Fruit fly (Drosophila melanogaster) whole organism, embryonic: Measurements from ENCODE around the gene Charon.

Experiments used
- Abd-B ChIP-seq: fragments of 200-800 bp; sonication (Bioruptor generic); optimal IDR thresholded peaks from 2 replicates; lab custom pipeline; 2018; ENCODE audit warnings: missing biosample characterization, mild to moderate bottlenecking, missing genetic modification characterization, moderate library complexity
- Antp ChIP-seq: fragments of 200-800 bp; sonication (Bioruptor generic); optimal IDR thresholded peaks from 3 replicates; lab custom pipeline; 2016; ENCODE audit warnings: missing biosample characterization, missing genetic modification characterization
- BEAF-32 ChIP-seq: fragments of 200-800 bp; sonication (Bioruptor generic); optimal IDR thresholded peaks from 3 replicates; lab custom pipeline; 2017; ENCODE audit warnings: missing biosample characterization, missing genetic modification characterization, mild to moderate bottlenecking, moderate library complexity, missing genetic modification reagents
- CG10274 ChIP-seq: fragments of 200-800 bp; sonication (Bioruptor generic); optimal IDR thresholded peaks from 3 replicates; lab custom pipeline; 2017; ENCODE audit warnings: missing biosample characterization, mild to moderate bottlenecking, missing genetic modification characterization
- CG11398 ChIP-seq: fragments of 200-800 bp; sonication (Bioruptor generic); optimal IDR thresholded peaks from 2 replicates; lab custom pipeline; 2016; ENCODE audit warnings: missing biosample characterization, missing genetic modification characterization
- CG12236 ChIP-seq: fragments of 200-800 bp; sonication (Bioruptor generic); optimal IDR thresholded peaks from 2 replicates; lab custom pipeline; 2016; ENCODE audit warnings: missing biosample characterization, missing genetic modification characterization
- CG12299 ChIP-seq: fragments of 200-800 bp; sonication (Bioruptor generic); optimal IDR thresholded peaks from 2 replicates; lab custom pipeline; 2018; ENCODE audit warnings: missing biosample characterization, mild to moderate bottlenecking, missing genetic modification characterization
- CG12391 ChIP-seq: fragments of 200-800 bp; sonication (Bioruptor generic); optimal IDR thresholded peaks from 3 replicates; lab custom pipeline; 2018; ENCODE audit warnings: missing biosample characterization, mild to moderate bottlenecking, missing genetic modification characterization, moderate library complexity
- CG12659 ChIP-seq: fragments of 200-800 bp; sonication (Bioruptor generic); optimal IDR thresholded peaks from 3 replicates; lab custom pipeline; 2017; ENCODE audit warnings: mild to moderate bottlenecking, missing biosample characterization, missing genetic modification reagents, missing genetic modification characterization
- CG12942 ChIP-seq: fragments of 200-800 bp; sonication (Bioruptor generic); optimal IDR thresholded peaks from 3 replicates; lab custom pipeline; 2016; ENCODE audit warnings: missing biosample characterization, missing genetic modification characterization
- CG17328 ChIP-seq: fragments of 200-800 bp; sonication (Bioruptor generic); IDR thresholded peaks from 2 replicates; pipeline ENCODE4 v1.3.6; 2022; ENCODE audit warnings: missing biosample characterization, missing genetic modification characterization
- CG18599 ChIP-seq: fragments of 200-800 bp; sonication (Bioruptor generic); optimal IDR thresholded peaks from 3 replicates; lab custom pipeline; 2017; ENCODE audit warnings: missing biosample characterization, missing genetic modification characterization, mild to moderate bottlenecking, moderate library complexity, missing genetic modification reagents
- CG2129 ChIP-seq: fragments of 200-800 bp; sonication (Bioruptor generic); IDR thresholded peaks from 2 replicates; pipeline ENCODE4 v1.3.6; 2022; ENCODE audit warnings: missing biosample characterization, missing genetic modification characterization; ENCODE audit not compliant: partially characterized antibody
- CG2199 ChIP-seq: fragments of 200-800 bp; sonication (Bioruptor generic); IDR thresholded peaks from 3 replicates; pipeline ENCODE4 v1.3.6; 2022; ENCODE audit warnings: missing biosample characterization, missing genetic modification characterization
- CG2712 ChIP-seq: fragments of 200-800 bp; optimal IDR thresholded peaks from 3 replicates; lab custom pipeline; 2019; ENCODE audit warnings: missing biosample characterization, mild to moderate bottlenecking, missing genetic modification characterization, moderate library complexity
- CG30403 ChIP-seq: fragments of 200-800 bp; sonication (Bioruptor generic); optimal IDR thresholded peaks from 3 replicates; lab custom pipeline; 2016; ENCODE audit warnings: missing biosample characterization, missing genetic modification characterization
- CG31441 ChIP-seq: fragments of 200-800 bp; sonication (Bioruptor generic); IDR thresholded peaks from 2 replicates; pipeline ENCODE4 v1.3.6; 2022; ENCODE audit warnings: missing biosample characterization, missing genetic modification characterization
- CG32767 ChIP-seq: fragments of 200-800 bp; sonication (Bioruptor generic); IDR thresholded peaks from 2 replicates; pipeline ENCODE4 v1.3.6; 2022; ENCODE audit warnings: missing biosample characterization, missing genetic modification characterization
- CG3281 ChIP-seq: fragments of 200-800 bp; sonication (Bioruptor generic); optimal IDR thresholded peaks from 3 replicates; lab custom pipeline; 2017; ENCODE audit warnings: missing biosample characterization, mild to moderate bottlenecking, missing genetic modification characterization
- CG3407 ChIP-seq: fragments of 200-800 bp; sonication (Bioruptor generic); optimal IDR thresholded peaks from 2 replicates; lab custom pipeline; 2018; ENCODE audit warnings: missing biosample characterization, mild to moderate bottlenecking, missing genetic modification characterization
- CG43689 ChIP-seq: fragments of 200-800 bp; sonication (Bioruptor generic); IDR thresholded peaks from 2 replicates; pipeline ENCODE4 v1.3.6; 2022; ENCODE audit warnings: missing biosample characterization, missing genetic modification characterization
- CG5953 ChIP-seq: fragments of 200-800 bp; sonication (Bioruptor generic); IDR thresholded peaks from 2 replicates; pipeline ENCODE4 v1.3.6; 2022; ENCODE audit warnings: missing biosample characterization, missing genetic modification characterization
- CG6254 ChIP-seq: fragments of 200-800 bp; sonication (Bioruptor generic); optimal IDR thresholded peaks from 3 replicates; lab custom pipeline; 2017; ENCODE audit warnings: mild to moderate bottlenecking, missing biosample characterization, missing genetic modification reagents, missing genetic modification characterization
- CG7357 ChIP-seq: fragments of 200-800 bp; sonication (Bioruptor generic); IDR thresholded peaks from 3 replicates; pipeline ENCODE4 v1.3.6; 2022; ENCODE audit warnings: missing biosample characterization, missing genetic modification characterization
- CG7987 ChIP-seq: fragments of 200-800 bp; sonication (Bioruptor generic); optimal IDR thresholded peaks from 2 replicates; lab custom pipeline; 2018; ENCODE audit warnings: missing biosample characterization, mild to moderate bottlenecking, missing genetic modification characterization, moderate library complexity
- CG8765 ChIP-seq: fragments of 200-800 bp; sonication (Bioruptor generic); IDR thresholded peaks from 2 replicates; pipeline ENCODE4 v1.3.6; 2022; ENCODE audit warnings: missing biosample characterization, missing genetic modification characterization
- CG8924 ChIP-seq: fragments of 200-800 bp; optimal IDR thresholded peaks from 3 replicates; lab custom pipeline; 2019; ENCODE audit warnings: missing biosample characterization, mild to moderate bottlenecking, missing genetic modification characterization, moderate library complexity
- CrebB ChIP-seq: fragments of 200-800 bp; sonication (Bioruptor generic); optimal IDR thresholded peaks from 3 replicates; lab custom pipeline; 2018; ENCODE audit warnings: missing biosample characterization, mild to moderate bottlenecking, missing genetic modification characterization
- Dip2 ChIP-seq: fragments of 200-800 bp; sonication (Bioruptor generic); IDR thresholded peaks from 2 replicates; pipeline ENCODE4 v1.3.6; 2022; ENCODE audit warnings: missing biosample characterization, missing genetic modification characterization
- Fer3 ChIP-seq: fragments of 200-800 bp; sonication (Bioruptor generic); optimal IDR thresholded peaks from 2 replicates; lab custom pipeline; 2018; ENCODE audit warnings: missing biosample characterization, mild to moderate bottlenecking, missing genetic modification characterization, moderate library complexity
- NFAT ChIP-seq: fragments of 200-800 bp; sonication (Bioruptor generic); IDR thresholded peaks from 2 replicates; pipeline ENCODE4 v1.3.6; 2022; ENCODE audit warnings: missing biosample characterization, missing genetic modification characterization
- Poxn ChIP-seq: fragments of 200-800 bp; sonication (Bioruptor generic); IDR thresholded peaks from 2 replicates; pipeline ENCODE4 v1.3.6; 2022; ENCODE audit warnings: missing biosample characterization, missing genetic modification characterization
- Rx ChIP-seq: fragments of 200-800 bp; sonication (Bioruptor generic); IDR thresholded peaks from 2 replicates; pipeline ENCODE4 v1.3.6; 2022; ENCODE audit warnings: missing biosample characterization, missing genetic modification characterization
- Trl ChIP-seq, 3 experiments: fragments of >200 bp in 2 of 3; fragments of 200-800 bp in 1 of 3; sonication (Bioruptor generic) in 1 of 3; optimal IDR thresholded peaks; 2 replicates in 1 of 3; 3 replicates in 2 of 3; lab custom pipeline; 2016 to 2017; ENCODE audit warnings: missing biosample characterization in 1 of 3, missing genetic modification characterization in 1 of 3
- ash1 ChIP-seq: fragments of 200-800 bp; sonication (Bioruptor generic); optimal IDR thresholded peaks from 2 replicates; lab custom pipeline; 2018; ENCODE audit warnings: missing biosample characterization, mild to moderate bottlenecking, missing genetic modification characterization
- corto ChIP-seq: fragments of 200-800 bp; sonication (Bioruptor generic); optimal IDR thresholded peaks from 2 replicates; lab custom pipeline; 2016; ENCODE audit warnings: missing biosample characterization, mild to moderate bottlenecking, missing genetic modification characterization, moderate library complexity
- esg ChIP-seq: fragments of 200-800 bp; sonication (Bioruptor generic); conservative IDR thresholded peaks from 2 replicates; pipeline ENCODE4 v1.3.6; 2022; ENCODE audit warnings: missing biosample characterization, missing genetic modification characterization
- gcm ChIP-seq: fragments of 200-800 bp; sonication (Bioruptor generic); optimal IDR thresholded peaks from 2 replicates; lab custom pipeline; 2019; ENCODE audit warnings: missing biosample characterization, mild to moderate bottlenecking, missing genetic modification characterization, moderate library complexity
- insv ChIP-seq, 2 experiments: fragments of 200-800 bp; sonication (Bioruptor generic); optimal IDR thresholded peaks; 3 replicates each; lab custom pipeline; 2016 to 2018; ENCODE audit warnings: missing biosample characterization in 2 of 2, missing genetic modification characterization in 2 of 2
- pan ChIP-seq, 4 experiments: fragments of >200 bp in 3 of 4; fragments of 200-800 bp in 1 of 4; sonication (Bioruptor generic) in 1 of 4; optimal IDR thresholded peaks in 3 of 4; IDR thresholded peaks in 1 of 4; 2 replicates each; pipeline versions ENCODE4 v1.3.6 to Lab custom; 2017 to 2022; ENCODE audit warnings: missing biosample characterization in 2 of 4, missing genetic modification characterization in 2 of 4, mixed read lengths in 1 of 4
- prd ChIP-seq, 3 experiments: fragments of >200 bp in 2 of 3; fragments of 200-800 bp in 1 of 3; sonication (Bioruptor generic) in 1 of 3; optimal IDR thresholded peaks in 2 of 3; IDR thresholded peaks in 1 of 3; 2 replicates in 2 of 3; 3 replicates in 1 of 3; pipeline versions ENCODE4 v1.3.6 to Lab custom; 2017 to 2022; ENCODE audit warnings: missing biosample characterization in 1 of 3, missing genetic modification characterization in 1 of 3
- rib ChIP-seq: fragments of 200-800 bp; sonication (Bioruptor generic); IDR thresholded peaks from 2 replicates; pipeline ENCODE4 v1.3.6; 2022; ENCODE audit warnings: missing biosample characterization, missing genetic modification characterization
- scrt ChIP-seq: fragments of 200-800 bp; sonication (Bioruptor generic); optimal IDR thresholded peaks from 2 replicates; lab custom pipeline; 2018; ENCODE audit warnings: missing biosample characterization, mild to moderate bottlenecking, missing genetic modification characterization, moderate library complexity
- sna ChIP-seq: fragments of 200-800 bp; sonication (Bioruptor generic); IDR thresholded peaks from 2 replicates; pipeline ENCODE4 v1.3.6; 2022; ENCODE audit warnings: missing biosample characterization, missing genetic modification characterization; ENCODE audit not compliant: partially characterized antibody
- tin ChIP-seq: fragments of 200-800 bp; sonication (Bioruptor generic); optimal IDR thresholded peaks from 3 replicates; lab custom pipeline; 2016; ENCODE audit warnings: missing biosample characterization, missing genetic modification characterization
- tio ChIP-seq: fragments of 200-800 bp; sonication (Bioruptor generic); optimal IDR thresholded peaks from 2 replicates; lab custom pipeline; 2017; ENCODE audit warnings: missing biosample characterization, missing genetic modification characterization, inconsistent platforms
- unpg ChIP-seq: fragments of 200-800 bp; sonication (Bioruptor generic); optimal IDR thresholded peaks from 3 replicates; lab custom pipeline; 2018; ENCODE audit warnings: missing biosample characterization, mild to moderate bottlenecking, missing genetic modification characterization, moderate library complexity
- z ChIP-seq: fragments of 200-800 bp; sonication (Bioruptor generic); IDR thresholded peaks from 3 replicates; pipeline ENCODE4 v1.3.6; 2022; ENCODE audit warnings: missing biosample characterization, missing genetic modification characterization

Gene Charon

dm6 chr2L:1207432-1207831, 34.8 kb upstream of the Charon start (continued):
- TF ChIP-seq Poxn (GFP tag; lab: Robert Waterston, UW) (peak; percentile 9; the same call in 1 of the 2 replicates), prd (optimal IDR thresholded peaks at IDR 0.05; lab: Kevin White, UChicago) (no peak), prd (GFP tag; IDR thresholded peaks at IDR 0.05; lab: Robert Waterston, UW) (peak; percentile 75), insv (GFP tag; optimal IDR thresholded peaks at IDR 0.05; lab: Kevin White, UChicago) (no peak), gcm (GFP tag; lab: Kevin White, UChicago) (peak; percentile 29), NFAT (GFP tag; lab: Robert Waterston, UW) (peak; percentile 51; the same call in 1 of the 2 replicates), CG32767 (GFP tag; lab: Robert Waterston, UW) (peak; percentile 62), Fer3 (tag; lab: Kevin White, UChicago) (peak; percentile 47), CG10274 (GFP tag; lab: Kevin White, UChicago) (no peak), Rx (peak; percentile 72), CG11398 (no peak), CG3281 (GFP tag; lab: Kevin White, UChicago) (peak; percentile 55), rib (GFP tag; lab: Robert Waterston, UW) (0 out of 2 replicates have a peak, but pooled peaks have one; percentile 40), CG31441 (peak; percentile 30; the same call in 1 of the 2 replicates), CG2712 (peak; percentile 41), corto (GFP tag; lab: Kevin White, UChicago) (no peak), CG2129 (GFP tag; lab: Robert Waterston, UW) (no peak), scrt (peak; percentile 1), CG2199 (GFP tag; lab: Robert Waterston, UW) (no peak), tin (GFP tag; lab: Kevin White, UChicago) (no peak), CG3407 (GFP tag; lab: Kevin White, UChicago) (peak; percentile 18), BEAF-32 (GFP tag; lab: Kevin White, UChicago) (no peak), CG8924 (peak; percentile 47), CG7357 (GFP tag; lab: Robert Waterston, UW) (peak; percentile 52; the same call in 1 of the 3 replicates), Antp (GFP tag; lab: Kevin White, UChicago) (peak; percentile 15), sna (GFP tag; lab: Robert Waterston, UW) (no peak), CG12299 (tag; lab: Kevin White, UChicago) (peak; percentile 42), pan (optimal IDR thresholded peaks at IDR 0.05; lab: Kevin White, UChicago) (no peak), pan (GFP tag; optimal IDR thresholded peaks at IDR 0.05 in 1 of 2, IDR thresholded peaks at IDR 0.05 in 1 of 2) (peak in 1 of 2 experiments; percentile 76), esg (GFP tag; lab: Robert Waterston, UW) (peak; percentile 73), CG18599 (GFP tag; lab: Kevin White, UChicago) (peak; percentile 77), tio (peak; percentile 39), CG43689 (GFP tag; lab: Robert Waterston, UW) (0 out of 2 replicates have a peak, but pooled peaks have one; percentile 18), CG12942 (GFP tag; lab: Kevin White, UChicago) (peak; percentile 10), CrebB (peak; percentile 54), Trl (optimal IDR thresholded peaks at IDR 0.05; lab: Kevin White, UChicago) (no peak), Trl (GFP tag; optimal IDR thresholded peaks at IDR 0.05; lab: Kevin White, UChicago) (no peak), CG12236 (no peak), ash1 (GFP tag; lab: Kevin White, UChicago) (no peak), CG30403 (GFP tag; lab: Kevin White, UChicago) (peak; percentile 31), CG17328 (GFP tag; lab: Robert Waterston, UW) (peak; percentile 46; the same call in 1 of the 2 replicates), z (no peak), Dip2 (GFP tag; lab: Robert Waterston, UW) (peak; percentile 24; the same call in 1 of the 2 replicates), CG6254 (GFP tag; lab: Kevin White, UChicago) (no peak), Abd-B (GFP tag; lab: Kevin White, UChicago) (peak; percentile 23), CG7987 (GFP tag; lab: Kevin White, UChicago) (no peak), CG12391 (tag; lab: Kevin White, UChicago) (peak; percentile 43), CG5953 (GFP tag; lab: Robert Waterston, UW) (peak; percentile 49; the same call in 1 of the 2 replicates), unpg (GFP tag; lab: Kevin White, UChicago) (peak; percentile 26), CG8765 (GFP tag; lab: Robert Waterston, UW) (peak; percentile 12; the same call in 1 of the 2 replicates), CG12659 (peak; percentile 51)
